Worm (Caenorhabditis elegans) whole organism, L3 larva: ENCODE results near the gene C17B7.9.

Experiments
- ZK546.5 ChIP-seq: sonication (generic microtip); optimal IDR thresholded peaks from 2 replicates; lab custom pipeline; 2017; ENCODE audit warnings: missing biosample characterization, missing genetic modification characterization
- fkh-10 ChIP-seq: sonication (generic microtip); optimal IDR thresholded peaks from 2 replicates; lab custom pipeline; 2017; ENCODE audit warnings: missing biosample characterization, missing genetic modification reagents, missing genetic modification characterization
- jun-1 ChIP-seq: fragments of 150-350 bp; optimal IDR thresholded peaks from 2 replicates; lab custom pipeline; 2014; ENCODE audit warnings: missing biosample characterization, missing genetic modification reagents, missing genetic modification characterization
- nfya-1 ChIP-seq: sonication (generic microtip); optimal IDR thresholded peaks from 2 replicates; lab custom pipeline; 2017; ENCODE audit warnings: missing genetic modification characterization, mild to moderate bottlenecking, missing compliant biosample characterization, antibody characterized with exemption, moderate library complexity; ENCODE audit not compliant: insufficient read depth
- nhr-76 ChIP-seq: fragments of 150-350 bp; sonication (generic microtip); optimal IDR thresholded peaks from 5 replicates; lab custom pipeline; 2014; ENCODE audit warnings: missing biosample characterization, missing genetic modification characterization
- pha-4 ChIP-seq: fragments of 150-350 bp; optimal IDR thresholded peaks from 2 replicates; lab custom pipeline; 2014; ENCODE audit warnings: missing biosample characterization, missing genetic modification reagents, missing genetic modification characterization
- skn-1 ChIP-seq: fragments of 150-350 bp; optimal IDR thresholded peaks from 2 replicates; lab custom pipeline; 2014; ENCODE audit warnings: missing biosample characterization, missing genetic modification characterization
- unc-39 ChIP-seq: sonication (generic microtip); optimal IDR thresholded peaks from 4 replicates; lab custom pipeline; 2017; ENCODE audit warnings: missing biosample characterization, missing genetic modification characterization
- zag-1 ChIP-seq: fragments of 150-350 bp; optimal IDR thresholded peaks from 2 replicates; lab custom pipeline; 2014; ENCODE audit warnings: missing biosample characterization, missing genetic modification characterization

ce11 chrV:3282957-3283356 is 49.0 kb downstream of the C17B7.9 start, which contains the start of gene str-64:
- TF ChIP-seq skn-1 = no peak
- TF ChIP-seq zag-1 (tag; lab: Kevin White, UChicago) = no peak
- no peak for TF ChIP-seq unc-39
- TF ChIP-seq ZK546.5 (tag; lab: Kevin White, UChicago) = no peak
- no peak for TF ChIP-seq jun-1 (tag; lab: Kevin White, UChicago)
- TF ChIP-seq pha-4 (tag; lab: Kevin White, UChicago) = no peak
- no peak for TF ChIP-seq nfya-1 (tag; lab: Kevin White, UChicago)
- no peak for TF ChIP-seq fkh-10 (GFP tag; lab: Kevin White, UChicago)
- no peak for TF ChIP-seq nhr-76 (tag; lab: Kevin White, UChicago)
